Worm (Caenorhabditis elegans) whole organism, L3 larva: ENCODE measurements around the gene clec-229.

Experiments used
- ZK546.5 ChIP-seq: sonication (generic microtip); optimal IDR thresholded peaks from 2 replicates; lab custom pipeline; 2017; ENCODE audit warnings: missing biosample characterization, missing genetic modification characterization
- aly-2 ChIP-seq: fragments of 150-350 bp; optimal IDR thresholded peaks from 2 replicates; lab custom pipeline; 2014; ENCODE audit warnings: missing biosample characterization, missing genetic modification characterization
- ama-1 ChIP-seq: fragments of 150-350 bp; optimal IDR thresholded peaks from 2 replicates; lab custom pipeline; 2018
- ceh-16 ChIP-seq: sonication (generic microtip); optimal IDR thresholded peaks from 2 replicates; lab custom pipeline; 2017; ENCODE audit warnings: missing biosample characterization, missing genetic modification characterization
- ceh-28 ChIP-seq: fragments of 150-350 bp; optimal IDR thresholded peaks from 2 replicates; lab custom pipeline; 2014; ENCODE audit warnings: missing biosample characterization, missing genetic modification reagents, missing genetic modification characterization
- ceh-82 ChIP-seq: fragments of 150-350 bp; optimal IDR thresholded peaks from 2 replicates; lab custom pipeline; 2014; ENCODE audit warnings: missing biosample characterization, missing genetic modification characterization
- ceh-9 ChIP-seq: sonication (generic microtip); optimal IDR thresholded peaks from 2 replicates; lab custom pipeline; 2018; ENCODE audit warnings: missing biosample characterization, missing genetic modification characterization
- daf-12 ChIP-seq: fragments of 150-350 bp; optimal IDR thresholded peaks from 2 replicates; lab custom pipeline; 2014; ENCODE audit warnings: missing biosample characterization, missing genetic modification reagents, missing genetic modification characterization
- egl-27 ChIP-seq: sonication (generic microtip); optimal IDR thresholded peaks from 4 replicates; lab custom pipeline; 2017; ENCODE audit warnings: missing biosample characterization, missing genetic modification reagents, missing genetic modification characterization
- elt-1 ChIP-seq: fragments of 150-350 bp; optimal IDR thresholded peaks from 2 replicates; lab custom pipeline; 2014; ENCODE audit warnings: missing biosample characterization, missing genetic modification characterization
- elt-3 ChIP-seq, 3 experiments: fragments of 150-350 bp in 1 of 3; sonication (generic microtip) in 2 of 3; optimal IDR thresholded peaks; 2 replicates in 2 of 3; 4 replicates in 1 of 3; lab custom pipeline; 2014 to 2017; ENCODE audit warnings: missing biosample characterization in 3 of 3, missing genetic modification characterization in 3 of 3
- eor-1 ChIP-seq, 2 experiments: fragments of 150-350 bp; optimal IDR thresholded peaks; 2 replicates each; lab custom pipeline; 2014 to 2018; ENCODE audit warnings: missing biosample characterization in 2 of 2, missing genetic modification characterization in 2 of 2
- fkh-10 ChIP-seq: sonication (generic microtip); optimal IDR thresholded peaks from 2 replicates; lab custom pipeline; 2017; ENCODE audit warnings: missing biosample characterization, missing genetic modification reagents, missing genetic modification characterization
- fkh-2 ChIP-seq: fragments of 150-350 bp; optimal IDR thresholded peaks from 2 replicates; lab custom pipeline; 2014; ENCODE audit warnings: missing biosample characterization, missing genetic modification reagents, missing genetic modification characterization
- fos-1 ChIP-seq: fragments of 150-350 bp; optimal IDR thresholded peaks from 2 replicates; lab custom pipeline; 2014; ENCODE audit warnings: missing biosample characterization, missing genetic modification characterization
- jun-1 ChIP-seq: fragments of 150-350 bp; optimal IDR thresholded peaks from 2 replicates; lab custom pipeline; 2014; ENCODE audit warnings: missing biosample characterization, missing genetic modification reagents, missing genetic modification characterization
- lin-15B ChIP-seq: fragments of 150-350 bp; optimal IDR thresholded peaks from 2 replicates; lab custom pipeline; 2014; ENCODE audit warnings: missing biosample characterization, missing genetic modification characterization
- lin-39 ChIP-seq: fragments of 150-350 bp; optimal IDR thresholded peaks from 2 replicates; lab custom pipeline; 2018; ENCODE audit warnings: missing biosample characterization, missing genetic modification reagents, missing genetic modification characterization
- lsy-12 ChIP-seq: sonication (generic microtip); optimal IDR thresholded peaks from 2 replicates; lab custom pipeline; 2016; ENCODE audit warnings: mild to moderate bottlenecking, missing genetic modification characterization, missing compliant biosample characterization
- mdl-1 ChIP-seq: fragments of 150-350 bp; optimal IDR thresholded peaks from 2 replicates; lab custom pipeline; 2014; ENCODE audit warnings: missing biosample characterization, missing genetic modification characterization
- nhr-25 ChIP-seq: sonication (generic microtip); optimal IDR thresholded peaks from 2 replicates; lab custom pipeline; 2017; ENCODE audit warnings: missing biosample characterization, missing genetic modification characterization
- nhr-43 ChIP-seq: sonication (generic microtip); optimal IDR thresholded peaks from 2 replicates; lab custom pipeline; 2016; ENCODE audit warnings: mild to moderate bottlenecking, missing genetic modification characterization, missing compliant biosample characterization; ENCODE audit not compliant: poor library complexity, severe bottlenecking
- nhr-76 ChIP-seq: fragments of 150-350 bp; sonication (generic microtip); optimal IDR thresholded peaks from 5 replicates; lab custom pipeline; 2014; ENCODE audit warnings: missing biosample characterization, missing genetic modification characterization
- nhr-77 ChIP-seq: fragments of 150-350 bp; optimal IDR thresholded peaks from 2 replicates; lab custom pipeline; 2014; ENCODE audit warnings: missing biosample characterization, missing genetic modification characterization
- pha-4 ChIP-seq: fragments of 150-350 bp; optimal IDR thresholded peaks from 2 replicates; lab custom pipeline; 2014; ENCODE audit warnings: missing biosample characterization, missing genetic modification reagents, missing genetic modification characterization
- pqm-1 ChIP-seq: fragments of 150-350 bp; optimal IDR thresholded peaks from 2 replicates; lab custom pipeline; 2017; ENCODE audit warnings: missing biosample characterization, missing genetic modification characterization, inconsistent platforms
- sea-2 ChIP-seq: fragments of 150-350 bp; sonication (generic microtip); optimal IDR thresholded peaks from 4 replicates; lab custom pipeline; 2014; ENCODE audit warnings: missing biosample characterization, missing genetic modification reagents, missing genetic modification characterization
- skn-1 ChIP-seq: fragments of 150-350 bp; optimal IDR thresholded peaks from 2 replicates; lab custom pipeline; 2014; ENCODE audit warnings: missing biosample characterization, missing genetic modification characterization
- snpc-4 ChIP-seq: fragments of 150-350 bp; optimal IDR thresholded peaks from 2 replicates; lab custom pipeline; 2014; ENCODE audit warnings: missing biosample characterization, missing genetic modification characterization
- tbx-2 ChIP-seq: sonication (generic microtip); optimal IDR thresholded peaks from 2 replicates; lab custom pipeline; 2016; ENCODE audit warnings: mild to moderate bottlenecking, missing genetic modification characterization, missing compliant biosample characterization
- unc-39 ChIP-seq: sonication (generic microtip); optimal IDR thresholded peaks from 4 replicates; lab custom pipeline; 2017; ENCODE audit warnings: missing biosample characterization, missing genetic modification characterization
- unc-62 ChIP-seq: fragments of 150-350 bp; sonication (generic microtip); optimal IDR thresholded peaks from 4 replicates; lab custom pipeline; 2014; ENCODE audit warnings: missing biosample characterization, missing genetic modification reagents, missing genetic modification characterization
- zag-1 ChIP-seq: fragments of 150-350 bp; optimal IDR thresholded peaks from 2 replicates; lab custom pipeline; 2014; ENCODE audit warnings: missing biosample characterization, missing genetic modification characterization
- ztf-11 ChIP-seq: fragments of 150-350 bp; optimal IDR thresholded peaks from 2 replicates; lab custom pipeline; 2014; ENCODE audit warnings: missing biosample characterization, missing genetic modification characterization
- ztf-4 ChIP-seq: fragments of 150-350 bp; optimal IDR thresholded peaks from 2 replicates; lab custom pipeline; 2014; ENCODE audit warnings: missing biosample characterization, missing genetic modification characterization

clec-229 gene

ce11 chrV:15344481-15344880 is 3.2 kb upstream of the clec-229 start, which contains the start of gene wrt-8:
TSS of gene wrt-8 (minus strand) at chrV:15344581.
- no peak for TF ChIP-seq lin-39
- TF ChIP-seq nhr-77 (tag; lab: Kevin White, UChicago): no peak
- no peak for TF ChIP-seq nhr-76 (tag; lab: Kevin White, UChicago)
- no peak for TF ChIP-seq ama-1
- TF ChIP-seq lsy-12 (tag; lab: Kevin White, UChicago): no peak
- TF ChIP-seq fkh-2 (tag; lab: Kevin White, UChicago): no peak
- TF ChIP-seq jun-1 (tag; lab: Kevin White, UChicago): no peak
- no peak for TF ChIP-seq ztf-4 (tag; lab: Kevin White, UChicago)
- no peak for TF ChIP-seq fkh-10
- no peak for TF ChIP-seq ceh-16 (tag; lab: Kevin White, UChicago)
- no peak for TF ChIP-seq ceh-28 (tag; lab: Kevin White, UChicago)
- no peak for TF ChIP-seq daf-12 (tag; lab: Kevin White, UChicago)
- no peak for TF ChIP-seq pha-4 (tag; lab: Kevin White, UChicago)
- no peak for TF ChIP-seq unc-62 (GFP tag; lab: Kevin White, UChicago)
- no peak for TF ChIP-seq fos-1 (tag; lab: Kevin White, UChicago)
- no peak for TF ChIP-seq ceh-9 (tag; lab: Kevin White, UChicago)
- TF ChIP-seq mdl-1 (tag; lab: Kevin White, UChicago): no peak
- TF ChIP-seq sea-2 (GFP tag; lab: Kevin White, UChicago): no peak
- TF ChIP-seq ZK546.5: no peak
- TF ChIP-seq zag-1: no peak

ce11 chrV:15339363-15339762 is 1.9 kb downstream of the clec-229 start, which contains the start of gene clec-228:
TSS of gene clec-228 (minus strand) at chrV:15339463.
- no peak for TF ChIP-seq fkh-10

DNA sequence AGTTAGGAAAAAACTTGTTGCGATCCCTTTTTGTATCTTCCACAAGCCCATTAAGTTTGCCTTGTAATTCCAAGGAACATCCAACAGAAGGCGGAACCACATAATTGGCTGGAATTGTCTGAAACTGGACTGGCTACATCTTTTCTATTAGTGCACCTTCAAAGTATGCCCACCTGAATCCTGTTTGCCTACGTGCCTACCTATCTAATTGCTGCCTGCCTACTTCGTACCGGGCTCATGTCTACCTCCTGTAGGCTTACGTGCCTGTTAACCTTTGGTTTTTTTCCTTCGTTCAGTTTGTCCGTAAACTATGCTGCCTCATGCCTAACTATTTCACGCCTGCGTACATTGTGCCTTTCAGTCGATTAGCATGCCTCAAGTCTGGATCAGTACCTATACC is 3.9 kb downstream of the clec-229 start, which contains the start of gene wrt-7:
wrt-7 (minus strand) TSS at position 101 of the 400 bp plus-strand sequence.
- TF ChIP-seq ztf-11 (tag; lab: Kevin White, UChicago): no peak
- TF ChIP-seq ceh-28 (tag; lab: Kevin White, UChicago): no peak
- TF ChIP-seq lin-39: no peak
- no peak for TF ChIP-seq lsy-12 (tag; lab: Kevin White, UChicago)
- TF ChIP-seq unc-62 (GFP tag; lab: Kevin White, UChicago): no peak
- no peak for TF ChIP-seq pha-4 (tag; lab: Kevin White, UChicago)
- TF ChIP-seq daf-12 (tag; lab: Kevin White, UChicago): no peak
- TF ChIP-seq ama-1: no peak
- TF ChIP-seq snpc-4 (tag; lab: Kevin White, UChicago): no peak
- no peak for TF ChIP-seq elt-1 (tag; lab: Kevin White, UChicago)
- no peak for TF ChIP-seq eor-1 (tag; optimal IDR thresholded peaks at IDR 0.05; lab: Kevin White, UChicago)
- no peak for TF ChIP-seq lin-15B (tag; lab: Kevin White, UChicago)
- no peak for TF ChIP-seq mdl-1 (tag; lab: Kevin White, UChicago)
- no peak for TF ChIP-seq ceh-82 (tag; lab: Kevin White, UChicago)
- TF ChIP-seq nhr-25 (tag; lab: Kevin White, UChicago): no peak
- TF ChIP-seq pqm-1 (tag; lab: Kevin White, UChicago): no peak
- no peak for TF ChIP-seq fkh-2 (tag; lab: Kevin White, UChicago)
- TF ChIP-seq, all 47 proteins: peak for 0

- TF ChIP-seq zag-1 (no peak), nhr-76 (tag; lab: Kevin White, UChicago) (no peak), lsy-12 (tag; lab: Kevin White, UChicago) (no peak), egl-27 (tag; lab: Kevin White, UChicago) (no peak), ceh-9 (tag; lab: Kevin White, UChicago) (no peak), fkh-10 (no peak), pqm-1 (tag; lab: Kevin White, UChicago) (no peak), unc-39 (tag; lab: Kevin White, UChicago) (no peak), elt-3 (tag; optimal IDR thresholded peaks at IDR 0.05; lab: Kevin White, UChicago) (no peak), lin-39 (no peak), ZK546.5 (no peak), skn-1 (tag; lab: Kevin White, UChicago) (no peak)
- TF ChIP-seq, all 47 proteins: peak for 0
These were observed 8.5 kb downstream of the clec-229 start, which contains the start of gene srw-113 for ce11 chrV:15332851-15333250. TSS of gene srw-113 (plus strand) at chrV:15333151.

DNA sequence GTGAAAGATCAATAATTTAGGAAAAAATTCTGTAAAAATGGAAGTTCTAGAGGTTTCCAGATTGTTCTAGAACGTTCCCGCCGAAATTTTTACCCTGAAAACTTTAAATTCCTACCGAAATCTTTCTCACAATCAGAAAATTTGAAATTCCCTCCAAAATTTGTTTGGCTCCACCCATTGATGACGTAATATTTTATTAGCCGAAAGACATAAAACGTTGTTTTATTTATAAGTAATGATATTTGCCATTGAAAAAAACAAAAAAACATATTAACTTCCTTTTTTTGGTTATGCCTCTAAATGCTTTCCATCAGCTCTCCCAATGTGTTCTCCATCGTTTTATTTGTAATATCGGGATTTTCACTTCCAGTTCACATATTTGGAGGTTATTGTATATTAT is 11.0 kb downstream of the clec-229 start, which contains the start of gene srh-295:
srh-295 (plus strand) TSS at position 301 of the 400 bp plus-strand sequence.
- TF ChIP-seq elt-3 (tag; optimal IDR thresholded peaks at IDR 0.05; lab: Kevin White, UChicago) (no peak), eor-1 (tag; optimal IDR thresholded peaks at IDR 0.05; lab: Kevin White, UChicago) (no peak), ceh-28 (tag; lab: Kevin White, UChicago) (no peak), ztf-4 (tag; lab: Kevin White, UChicago) (no peak), unc-39 (tag; lab: Kevin White, UChicago) (no peak), nhr-43 (no peak), skn-1 (tag; lab: Kevin White, UChicago) (no peak), aly-2 (tag; lab: Kevin White, UChicago) (no peak), lsy-12 (tag; lab: Kevin White, UChicago) (no peak), tbx-2 (tag; lab: Kevin White, UChicago) (no peak)
- TF ChIP-seq, all 47 proteins: peak for 0
